Worm (Caenorhabditis elegans): Measurements from ENCODE around the gene sre-49.

DNA sequence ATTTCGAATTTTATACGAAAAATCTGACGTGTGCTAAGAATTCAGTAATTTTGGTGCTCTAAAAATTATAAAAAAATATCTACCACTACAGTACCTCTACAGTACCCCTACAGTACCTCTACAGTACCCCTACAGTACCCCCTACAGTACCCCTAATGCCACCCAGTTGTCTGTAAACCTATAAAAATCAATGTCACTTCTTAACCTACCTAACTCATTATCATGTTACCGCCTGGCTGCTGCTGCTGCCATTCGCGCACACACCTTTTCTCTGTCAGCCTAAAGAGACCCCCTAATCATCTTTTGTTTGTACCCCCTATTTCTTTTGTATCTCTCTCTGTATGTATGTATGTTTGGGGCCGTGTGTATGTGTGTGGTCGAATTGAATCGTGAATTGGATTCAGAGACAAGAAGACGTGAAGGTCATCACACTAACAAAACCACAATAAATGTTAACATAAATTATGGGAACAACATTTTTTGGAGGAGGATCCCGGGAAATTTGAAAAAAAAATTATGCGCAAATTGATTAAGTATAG, 32.2 kb downstream of the sre-49 start:
- TF ChIP-seq zag-1 (tag; optimal IDR thresholded peaks at IDR 0.05) = no peak
- no peak for TF ChIP-seq ztf-11 (tag; optimal IDR thresholded peaks at IDR 0.05)
- no peak for TF ChIP-seq nhr-6 (tag; optimal IDR thresholded peaks at IDR 0.05)
- no peak for TF ChIP-seq nhr-25 (tag; optimal IDR thresholded peaks at IDR 0.05)
- no peak for TF ChIP-seq nhr-10 (tag; optimal IDR thresholded peaks at IDR 0.05)
